Worm (Caenorhabditis elegans): ENCODE results near the gene skr-16.

DNA sequence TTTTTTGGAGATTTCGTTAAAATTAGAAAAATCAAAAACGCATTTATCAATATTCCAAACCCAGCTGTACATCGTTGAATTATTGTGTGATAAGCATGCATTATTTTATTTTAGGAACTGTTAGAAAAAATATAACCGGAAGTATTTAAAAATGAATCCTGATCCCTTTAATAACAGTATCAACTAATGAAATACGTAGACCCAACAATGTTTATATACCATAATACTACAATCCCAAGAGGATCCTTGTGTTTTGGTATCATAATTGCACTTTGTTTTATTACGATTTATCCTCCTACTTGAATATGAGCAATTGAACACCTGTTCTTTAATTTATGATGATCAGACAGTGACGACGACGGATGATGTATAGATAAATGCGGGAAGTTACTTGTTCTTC lies 18.2 kb downstream of the skr-16 start, which contains the start of gene str-249:
- no peak for TF ChIP-seq bed-3 (GFP tag; optimal IDR thresholded peaks at IDR 0.05)
- TF ChIP-seq ztf-11 (tag; optimal IDR thresholded peaks at IDR 0.05) = no peak
- TF ChIP-seq nhr-237 (tag; optimal IDR thresholded peaks at IDR 0.05) = no peak
- TF ChIP-seq ham-2 (GFP tag; optimal IDR thresholded peaks at IDR 0.05) = no peak
- no peak for TF ChIP-seq pha-4 (tag; optimal IDR thresholded peaks at IDR 0.05)
- TF ChIP-seq elt-3 (tag; optimal IDR thresholded peaks at IDR 0.05) = no peak
- TF ChIP-seq mab-5 (tag; optimal IDR thresholded peaks at IDR 0.05) = no peak
- no peak for TF ChIP-seq elt-1 (tag; optimal IDR thresholded peaks at IDR 0.05; ENCODE audit: borderline replicate concordance, insufficient read depth)

Measured in whole organism, mixed stage, embryonic.